Fruit fly (Drosophila melanogaster) whole organism, embryonic: Measurements from ENCODE around the gene CG6766.
"Not testable (repeated sequence)": the region's sequence is repeated elsewhere in the genome, so short reads cannot be mapped to it uniquely, and the experiment has no call there.

ENCODE experiments used
- CG10147 ChIP-seq: fragments of 200-800 bp; sonication (Bioruptor generic); optimal IDR thresholded peaks from 2 replicates; lab custom pipeline; 2019; ENCODE audit warnings: missing biosample characterization, mild to moderate bottlenecking, missing genetic modification characterization, moderate library complexity
- CG10431 ChIP-seq: fragments of 200-800 bp; sonication (Bioruptor generic); optimal IDR thresholded peaks from 3 replicates; lab custom pipeline; 2018; ENCODE audit warnings: missing biosample characterization, mild to moderate bottlenecking, missing genetic modification characterization
- CG10654 ChIP-seq: fragments of 200-800 bp; sonication (Bioruptor generic); optimal IDR thresholded peaks from 2 replicates; lab custom pipeline; 2016; ENCODE audit warnings: missing biosample characterization, missing genetic modification characterization
- CG11723 ChIP-seq: fragments of 200-800 bp; sonication (Bioruptor generic); optimal IDR thresholded peaks from 2 replicates; lab custom pipeline; 2017; ENCODE audit warnings: missing biosample characterization, mild to moderate bottlenecking, missing genetic modification characterization
- CG15073 ChIP-seq: fragments of 200-800 bp; sonication (Bioruptor generic); optimal IDR thresholded peaks from 2 replicates; lab custom pipeline; 2016; ENCODE audit warnings: missing biosample characterization, missing genetic modification characterization
- CG17359 ChIP-seq: fragments of 200-800 bp; sonication (Bioruptor generic); optimal IDR thresholded peaks from 3 replicates; lab custom pipeline; 2018; ENCODE audit warnings: missing biosample characterization, mild to moderate bottlenecking, missing genetic modification characterization, moderate library complexity
- CG17829 ChIP-seq: fragments of 200-800 bp; optimal IDR thresholded peaks from 2 replicates; lab custom pipeline; 2019; ENCODE audit warnings: missing biosample characterization, mild to moderate bottlenecking, missing genetic modification characterization, moderate library complexity
- CG18011 ChIP-seq: fragments of 200-800 bp; sonication (Bioruptor generic); optimal IDR thresholded peaks from 2 replicates; lab custom pipeline; 2017; ENCODE audit warnings: missing biosample characterization, missing genetic modification characterization, mild to moderate bottlenecking, moderate library complexity, missing genotype
- CG2120 ChIP-seq: fragments of 200-800 bp; sonication (Bioruptor generic); optimal IDR thresholded peaks from 3 replicates; lab custom pipeline; 2016; ENCODE audit warnings: missing biosample characterization, missing genetic modification characterization
- CG6272 ChIP-seq: fragments of 200-800 bp; sonication (Bioruptor generic); IDR thresholded peaks from 2 replicates; pipeline ENCODE4 v1.3.6; 2022; ENCODE audit warnings: missing biosample characterization, missing genetic modification characterization
- CG7372 ChIP-seq: fragments of 200-800 bp; sonication (Bioruptor generic); IDR thresholded peaks from 2 replicates; pipeline ENCODE4 v1.3.6; 2022; ENCODE audit warnings: missing biosample characterization, missing genetic modification characterization
- CG8089 ChIP-seq: fragments of 200-800 bp; sonication (Bioruptor generic); optimal IDR thresholded peaks from 3 replicates; lab custom pipeline; 2016; ENCODE audit warnings: missing biosample characterization, missing genetic modification characterization
- CkIIα-i1 ChIP-seq: fragments of 200-800 bp; sonication (Bioruptor generic); IDR thresholded peaks from 2 replicates; pipeline ENCODE4 v1.3.6; 2022; ENCODE audit warnings: missing biosample characterization, missing genetic modification characterization
- D19A ChIP-seq: fragments of 200-800 bp; optimal IDR thresholded peaks from 3 replicates; lab custom pipeline; 2019; ENCODE audit warnings: missing biosample characterization, mild to moderate bottlenecking, missing genetic modification characterization, moderate library complexity
- Dll ChIP-seq: fragments of 200-800 bp; sonication (Bioruptor generic); IDR thresholded peaks from 4 replicates; pipeline ENCODE4 v1.3.6; 2022; ENCODE audit warnings: missing biosample characterization, missing genetic modification characterization; ENCODE audit not compliant: partially characterized antibody
- Doc2 ChIP-seq: fragments of 200-800 bp; sonication (Bioruptor generic); IDR thresholded peaks from 2 replicates; pipeline ENCODE4 v1.3.6; 2022; ENCODE audit warnings: missing biosample characterization, missing genetic modification characterization
- E2f2 ChIP-seq: fragments of 200-800 bp; sonication (Bioruptor generic); IDR thresholded peaks from 2 replicates; pipeline ENCODE4 v1.3.6; 2022; ENCODE audit warnings: missing biosample characterization, missing genetic modification characterization
- Hand ChIP-seq: fragments of 200-800 bp; sonication (Bioruptor generic); optimal IDR thresholded peaks from 2 replicates; lab custom pipeline; 2017; ENCODE audit warnings: mild to moderate bottlenecking, missing biosample characterization, missing genetic modification reagents, missing genetic modification characterization
- MBD-R2 ChIP-seq: fragments of 200-800 bp; sonication (Bioruptor generic); IDR thresholded peaks from 2 replicates; pipeline ENCODE4 v1.3.6; 2022; ENCODE audit warnings: missing biosample characterization, missing genetic modification characterization
- MTF-1 ChIP-seq: fragments of 200-800 bp; sonication (Bioruptor generic); optimal IDR thresholded peaks from 2 replicates; lab custom pipeline; 2018; ENCODE audit warnings: missing biosample characterization, mild to moderate bottlenecking, missing genetic modification characterization, borderline replicate concordance
- Myb ChIP-seq: fragments of 200-800 bp; sonication (Bioruptor generic); optimal IDR thresholded peaks from 2 replicates; lab custom pipeline; 2016; ENCODE audit warnings: missing biosample characterization, missing genetic modification characterization
- NC2β ChIP-seq: fragments of 200-800 bp; sonication (Bioruptor generic); optimal IDR thresholded peaks from 2 replicates; lab custom pipeline; 2016; ENCODE audit warnings: missing biosample characterization, missing genetic modification characterization
- Nf-YC ChIP-seq: fragments of 200-800 bp; optimal IDR thresholded peaks from 3 replicates; lab custom pipeline; 2019; ENCODE audit warnings: missing biosample characterization, mild to moderate bottlenecking, missing genetic modification characterization, moderate library complexity
- Pdp1 ChIP-seq, 2 experiments: fragments of 200-800 bp; sonication (Bioruptor generic); optimal IDR thresholded peaks; 3 replicates each; lab custom pipeline; 2016; ENCODE audit warnings: missing biosample characterization in 2 of 2, missing genetic modification characterization in 2 of 2, mild to moderate bottlenecking in 1 of 2, moderate library complexity in 1 of 2
- Side ChIP-seq: fragments of 200-800 bp; sonication (Bioruptor generic); optimal IDR thresholded peaks from 2 replicates; lab custom pipeline; 2016; ENCODE audit warnings: missing biosample characterization, missing genetic modification characterization
- Sry-β ChIP-seq: fragments of 200-800 bp; sonication (Bioruptor generic); optimal IDR thresholded peaks from 2 replicates; lab custom pipeline; 2018; ENCODE audit warnings: missing biosample characterization, mild to moderate bottlenecking, missing genetic modification characterization, moderate library complexity
- Usf ChIP-seq: fragments of 200-800 bp; sonication (Bioruptor generic); optimal IDR thresholded peaks from 2 replicates; lab custom pipeline; 2017; ENCODE audit warnings: missing genotype, missing biosample characterization, missing genetic modification characterization
- btn ChIP-seq: fragments of 200-800 bp; sonication (Bioruptor generic); optimal IDR thresholded peaks from 2 replicates; lab custom pipeline; 2016; ENCODE audit warnings: missing biosample characterization, missing genetic modification characterization
- dmrt11E ChIP-seq: fragments of 200-800 bp; sonication (Bioruptor generic); optimal IDR thresholded peaks from 3 replicates; lab custom pipeline; 2018; ENCODE audit warnings: missing biosample characterization, mild to moderate bottlenecking, missing genetic modification characterization, moderate library complexity
- dmrt99B ChIP-seq: fragments of 200-800 bp; sonication (Bioruptor generic); optimal IDR thresholded peaks from 2 replicates; lab custom pipeline; 2018; ENCODE audit warnings: missing biosample characterization, mild to moderate bottlenecking, missing genetic modification characterization, moderate library complexity
- gcm2 ChIP-seq: fragments of 200-800 bp; sonication (Bioruptor generic); optimal IDR thresholded peaks from 2 replicates; lab custom pipeline; 2016; ENCODE audit warnings: missing biosample characterization, missing genetic modification characterization
- gfzf ChIP-seq: fragments of 200-800 bp; sonication (Bioruptor generic); optimal IDR thresholded peaks from 2 replicates; lab custom pipeline; 2016; ENCODE audit warnings: missing biosample characterization, mild to moderate bottlenecking, missing genetic modification characterization, moderate library complexity
- gro ChIP-seq: fragments of 200-800 bp; sonication (Bioruptor generic); optimal IDR thresholded peaks from 2 replicates; lab custom pipeline; 2016; ENCODE audit warnings: missing biosample characterization, missing genetic modification characterization
- ham ChIP-seq: fragments of 200-800 bp; sonication (Bioruptor generic); IDR thresholded peaks from 2 replicates; pipeline ENCODE4 v1.3.6; 2022; ENCODE audit warnings: missing biosample characterization, missing genetic modification characterization
- lilli ChIP-seq: fragments of 200-800 bp; sonication (Bioruptor generic); optimal IDR thresholded peaks from 3 replicates; lab custom pipeline; 2016; ENCODE audit warnings: missing biosample characterization, missing genetic modification characterization
- mld ChIP-seq: fragments of 200-800 bp; sonication (Bioruptor generic); IDR thresholded peaks from 3 replicates; pipeline ENCODE4 v1.3.6; 2022; ENCODE audit warnings: missing biosample characterization, missing genetic modification characterization; ENCODE audit not compliant: partially characterized antibody
- pb ChIP-seq: fragments of 200-800 bp; sonication (Bioruptor generic); optimal IDR thresholded peaks from 3 replicates; lab custom pipeline; 2016; ENCODE audit warnings: missing biosample characterization, missing genetic modification characterization
- pum ChIP-seq: fragments of 200-800 bp; sonication (Bioruptor generic); optimal IDR thresholded peaks from 2 replicates; lab custom pipeline; 2016; ENCODE audit warnings: missing biosample characterization, missing genetic modification characterization
- vnd ChIP-seq: fragments of 200-800 bp; sonication (Bioruptor generic); IDR thresholded peaks from 3 replicates; pipeline ENCODE4 v1.3.6; 2022; ENCODE audit warnings: missing biosample characterization, missing genetic modification characterization; ENCODE audit not compliant: partially characterized antibody

CG6766 gene

DNA sequence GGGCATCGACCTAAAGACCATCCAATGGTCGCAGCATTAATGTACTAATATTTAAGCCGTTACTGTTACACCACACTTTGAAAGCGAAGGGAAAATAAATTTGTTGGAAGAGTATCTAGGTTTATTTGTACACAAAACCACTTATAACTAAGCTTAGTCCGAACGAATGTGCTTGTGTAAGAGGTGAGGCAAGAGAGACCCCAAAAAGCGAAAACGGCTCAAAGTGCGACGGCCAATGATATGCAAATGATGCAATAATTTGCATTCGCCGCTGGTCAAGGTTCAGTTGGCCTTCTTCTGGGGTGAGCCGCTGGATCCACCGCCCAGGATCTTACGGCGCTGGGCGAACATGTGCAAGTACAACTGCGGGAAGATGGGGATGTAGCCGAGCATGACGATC, 39.4 kb downstream of the CG6766 start:
- TF ChIP-seq D19A (tag; lab: Kevin White, UChicago) = peak; percentile 11
- TF ChIP-seq CG6272 = no peak
- no peak for TF ChIP-seq CG11723
- TF ChIP-seq pum (GFP tag; lab: Kevin White, UChicago) = no peak
- peak in 1 of 2 experiments; percentile 68 for TF ChIP-seq Pdp1 (GFP tag; optimal IDR thresholded peaks at IDR 0.05; lab: Kevin White, UChicago)
- TF ChIP-seq Hand (GFP tag; lab: Kevin White, UChicago) = no peak
- peak; percentile 65 for TF ChIP-seq CG15073
- no peak for TF ChIP-seq gcm2 (GFP tag; lab: Kevin White, UChicago)

DNA sequence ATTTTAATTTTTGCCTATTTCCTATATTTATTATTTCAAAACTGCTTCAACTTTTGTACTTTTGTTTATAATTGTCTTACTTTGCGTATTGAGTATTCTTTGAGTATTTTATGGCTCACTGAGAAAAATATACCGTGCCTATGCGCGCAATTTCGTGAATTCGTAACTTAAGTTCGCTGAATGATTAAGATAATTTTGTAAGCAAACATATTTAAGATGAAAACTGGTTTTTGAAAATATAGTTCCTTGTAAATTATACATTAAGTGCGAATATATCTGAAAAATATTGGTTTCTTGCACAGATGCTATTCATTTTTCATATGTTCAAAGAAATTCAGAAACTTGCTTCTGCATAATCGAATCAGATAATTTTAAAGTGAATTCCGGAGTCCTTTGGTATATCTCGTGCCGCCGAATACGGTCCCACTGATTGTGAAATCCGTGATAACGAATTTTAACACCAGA, 41.2 kb downstream of the CG6766 start, which contains the start of the genes CG18787 and Nfs1:
CG18787 (minus strand) TSS at position 101 of the 465 bp plus-strand sequence.
Nfs1 (plus strand) TSS at position 415 of the 465 bp plus-strand sequence.
- TF ChIP-seq NC2β, Side, Sry-β (GFP tag; lab: Kevin White, UChicago): not testable (repeated sequence)

DNA sequence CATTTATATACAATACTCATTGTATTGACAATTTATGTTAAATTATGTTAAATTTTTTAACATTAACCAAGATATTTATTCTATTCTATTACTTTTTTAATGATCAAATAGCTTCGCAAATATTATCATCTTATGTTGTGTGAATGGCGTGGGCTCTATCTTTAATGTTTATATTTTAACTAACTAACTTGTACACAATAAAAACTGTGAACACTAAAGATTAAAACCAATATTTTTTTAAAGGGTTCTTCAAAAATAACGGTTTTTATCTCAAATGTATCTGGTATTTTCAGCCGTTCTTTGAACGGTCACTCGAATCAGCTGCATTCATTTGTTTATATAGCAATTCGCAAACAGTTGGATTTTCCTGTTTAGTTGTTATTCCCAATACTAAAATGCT, 44.0 kb downstream of the CG6766 start, which contains the start of gene Ada1-1:
Ada1-1 (plus strand) TSS at position 301 of the 400 bp plus-strand sequence.
- TF ChIP-seq CG17359; btn (GFP tag; lab: Kevin White, UChicago); CG8089 (GFP tag; lab: Kevin White, UChicago): not testable (repeated sequence)

dm6 chr2L:11995332-11995790, 45.1 kb downstream of the CG6766 start, which contains the start of the genes CG18789 and Qtzl:
Gene CG18789, minus strand, starts transcription at chr2L:11995432.
Gene Qtzl, plus strand, starts transcription at chr2L:11995740.
- TF ChIP-seq CG10431 (GFP tag; lab: Kevin White, UChicago); MTF-1 (GFP tag; lab: Kevin White, UChicago); CG17829 (tag; lab: Kevin White, UChicago): not testable (repeated sequence)

- not testable (repeated sequence) for TF ChIP-seq CkIIα-i1 (GFP tag; lab: Robert Waterston, UW); pb (GFP tag; lab: Kevin White, UChicago); CG2120
Measured at dm6 chr2L:11992602-11993001, 47.9 kb downstream of the CG6766 start, which contains the start of gene Ada1-2. Gene Ada1-2, plus strand, starts transcription at chr2L:11992902.

DNA sequence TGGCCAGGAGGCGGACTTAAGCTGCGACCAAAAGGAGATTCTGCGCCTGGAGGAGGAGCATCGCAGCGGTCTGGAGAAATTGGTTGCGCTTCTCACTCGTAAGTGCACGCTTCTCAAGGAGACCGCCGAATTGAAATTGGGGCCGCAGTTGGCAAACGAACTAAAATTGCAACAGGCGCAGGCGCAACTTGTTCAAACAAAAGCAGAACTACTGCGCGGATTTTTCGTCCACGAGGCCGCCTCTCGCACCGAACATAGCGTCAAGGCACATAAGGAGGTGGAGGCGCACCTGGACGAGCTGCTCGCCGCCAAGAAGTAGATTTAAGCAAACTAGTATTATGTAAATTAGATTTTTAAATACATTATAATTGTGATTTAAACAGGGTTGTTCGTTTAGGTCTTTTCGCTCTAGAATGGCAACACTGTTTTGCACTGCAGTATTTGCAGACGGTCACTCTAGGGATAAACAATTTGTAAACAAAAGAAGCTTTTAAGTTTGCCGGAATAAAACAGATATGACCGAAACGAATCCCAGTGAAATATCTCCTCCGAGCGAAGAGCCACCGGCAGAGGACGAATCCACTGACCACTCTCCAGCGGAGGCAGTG, 49.9 kb downstream of the CG6766 start, which contains the start of gene escl:
escl (plus strand) TSS at position 470 of the 608 bp plus-strand sequence.
- TF ChIP-seq Dll (GFP tag; lab: Robert Waterston, UW) = no peak
- TF ChIP-seq Nf-YC = no peak
- TF ChIP-seq CG10654 (GFP tag; lab: Kevin White, UChicago) = no peak
- no peak for TF ChIP-seq vnd (GFP tag; lab: Robert Waterston, UW)
- TF ChIP-seq CG10147 (GFP tag; lab: Kevin White, UChicago) = no peak
- no peak for TF ChIP-seq Usf (GFP tag; lab: Kevin White, UChicago)
- no peak for TF ChIP-seq mld (GFP tag; lab: Robert Waterston, UW)
- no peak for TF ChIP-seq ham (GFP tag; lab: Robert Waterston, UW)
- no peak for TF ChIP-seq gro (GFP tag; lab: Kevin White, UChicago)
- TF ChIP-seq dmrt11E (tag; lab: Kevin White, UChicago) = no peak
- TF ChIP-seq dmrt99B = no peak
- TF ChIP-seq Doc2 (GFP tag; lab: Robert Waterston, UW) = no peak
- no peak for TF ChIP-seq CG7372 (GFP tag; lab: Robert Waterston, UW)
- peak in 1 of 2 experiments; percentile 21 for TF ChIP-seq Pdp1 (GFP tag; optimal IDR thresholded peaks at IDR 0.05; lab: Kevin White, UChicago)
- TF ChIP-seq CG18011 (GFP tag; lab: Kevin White, UChicago) = no peak
- peak; percentile 75 for TF ChIP-seq E2f2 (GFP tag; lab: Robert Waterston, UW)
- peak; percentile 85 for TF ChIP-seq MBD-R2 (GFP tag; lab: Robert Waterston, UW)
- TF ChIP-seq Myb = peak; percentile 26
- TF ChIP-seq lilli (GFP tag; lab: Kevin White, UChicago) = no peak
- TF ChIP-seq Sry-β (GFP tag; lab: Kevin White, UChicago) = no peak
- peak; percentile 56 for TF ChIP-seq gfzf (GFP tag; lab: Kevin White, UChicago)
